Fruit fly (Drosophila melanogaster) whole organism, embryonic: ENCODE results near the gene CG10195.

Experiments
- Bteb2 ChIP-seq: fragments of 200-800 bp; sonication (Bioruptor generic); optimal IDR thresholded peaks from 2 replicates; lab custom pipeline; 2016; ENCODE audit warnings: missing biosample characterization, missing genetic modification characterization
- C15 ChIP-seq: fragments of 200-800 bp; sonication (Bioruptor generic); IDR thresholded peaks from 3 replicates; pipeline ENCODE4 v1.3.6; 2022; ENCODE audit warnings: missing biosample characterization, missing genetic modification characterization
- CG10565 ChIP-seq: fragments of 200-800 bp; sonication (Bioruptor generic); optimal IDR thresholded peaks from 3 replicates; lab custom pipeline; 2016; ENCODE audit warnings: missing biosample characterization, mild to moderate bottlenecking, missing genetic modification characterization
- CG12104 ChIP-seq: fragments of 200-800 bp; sonication (Bioruptor generic); optimal IDR thresholded peaks from 3 replicates; lab custom pipeline; 2016; ENCODE audit warnings: missing biosample characterization, missing genetic modification characterization
- CG12219 ChIP-seq: fragments of 200-800 bp; sonication (Bioruptor generic); optimal IDR thresholded peaks from 3 replicates; lab custom pipeline; 2018; ENCODE audit warnings: missing biosample characterization, mild to moderate bottlenecking, missing genetic modification characterization
- CG12391 ChIP-seq: fragments of 200-800 bp; sonication (Bioruptor generic); optimal IDR thresholded peaks from 3 replicates; lab custom pipeline; 2018; ENCODE audit warnings: missing biosample characterization, mild to moderate bottlenecking, missing genetic modification characterization, moderate library complexity
- CG17328 ChIP-seq: fragments of 200-800 bp; sonication (Bioruptor generic); IDR thresholded peaks from 2 replicates; pipeline ENCODE4 v1.3.6; 2022; ENCODE audit warnings: missing biosample characterization, missing genetic modification characterization
- CG2129 ChIP-seq: fragments of 200-800 bp; sonication (Bioruptor generic); IDR thresholded peaks from 2 replicates; pipeline ENCODE4 v1.3.6; 2022; ENCODE audit warnings: missing biosample characterization, missing genetic modification characterization; ENCODE audit not compliant: partially characterized antibody
- CG2678 ChIP-seq: fragments of 200-800 bp; sonication (Bioruptor generic); optimal IDR thresholded peaks from 3 replicates; lab custom pipeline; 2019; ENCODE audit warnings: missing biosample characterization, mild to moderate bottlenecking, missing genetic modification characterization, moderate library complexity
- CG4360 ChIP-seq: fragments of 200-800 bp; sonication (Bioruptor generic); IDR thresholded peaks from 2 replicates; pipeline ENCODE4 v1.3.6; 2022; ENCODE audit warnings: missing biosample characterization, missing genetic modification characterization
- CG6683 ChIP-seq: fragments of 200-800 bp; sonication (Bioruptor generic); optimal IDR thresholded peaks from 2 replicates; lab custom pipeline; 2017; ENCODE audit warnings: missing biosample characterization, mild to moderate bottlenecking, missing genetic modification characterization, missing genetic modification reagents
- CG6813 ChIP-seq: fragments of 200-800 bp; sonication (Bioruptor generic); optimal IDR thresholded peaks from 2 replicates; lab custom pipeline; 2017; ENCODE audit warnings: missing biosample characterization, missing genetic modification characterization, mild to moderate bottlenecking, moderate library complexity, missing genetic modification reagents
- CG8281 ChIP-seq: fragments of 200-800 bp; sonication (Bioruptor generic); optimal IDR thresholded peaks from 2 replicates; lab custom pipeline; 2018; ENCODE audit warnings: missing biosample characterization, mild to moderate bottlenecking, missing genetic modification characterization, moderate library complexity
- CG8388 ChIP-seq: fragments of 200-800 bp; sonication (Bioruptor generic); optimal IDR thresholded peaks from 2 replicates; lab custom pipeline; 2019; ENCODE audit warnings: missing biosample characterization, mild to moderate bottlenecking, missing genetic modification characterization, moderate library complexity
- CG8924 ChIP-seq: fragments of 200-800 bp; optimal IDR thresholded peaks from 3 replicates; lab custom pipeline; 2019; ENCODE audit warnings: missing biosample characterization, mild to moderate bottlenecking, missing genetic modification characterization, moderate library complexity
- CG9727 ChIP-seq: fragments of 200-800 bp; sonication (Bioruptor generic); optimal IDR thresholded peaks from 3 replicates; lab custom pipeline; 2017; ENCODE audit warnings: missing biosample characterization, mild to moderate bottlenecking, missing genetic modification characterization
- Deaf1 ChIP-seq: fragments of 200-800 bp; optimal IDR thresholded peaks from 3 replicates; lab custom pipeline; 2019; ENCODE audit warnings: missing biosample characterization, mild to moderate bottlenecking, missing genetic modification characterization, moderate library complexity
- Dip2 ChIP-seq: fragments of 200-800 bp; sonication (Bioruptor generic); IDR thresholded peaks from 2 replicates; pipeline ENCODE4 v1.3.6; 2022; ENCODE audit warnings: missing biosample characterization, missing genetic modification characterization
- Dll ChIP-seq: fragments of 200-800 bp; sonication (Bioruptor generic); IDR thresholded peaks from 4 replicates; pipeline ENCODE4 v1.3.6; 2022; ENCODE audit warnings: missing biosample characterization, missing genetic modification characterization; ENCODE audit not compliant: partially characterized antibody
- Dp ChIP-seq: fragments of 200-800 bp; sonication (Bioruptor generic); optimal IDR thresholded peaks from 2 replicates; lab custom pipeline; 2018; ENCODE audit warnings: missing biosample characterization, mild to moderate bottlenecking, missing genetic modification characterization, moderate library complexity
- Fer3 ChIP-seq: fragments of 200-800 bp; sonication (Bioruptor generic); optimal IDR thresholded peaks from 2 replicates; lab custom pipeline; 2018; ENCODE audit warnings: missing biosample characterization, mild to moderate bottlenecking, missing genetic modification characterization, moderate library complexity
- H15 ChIP-seq: fragments of 200-800 bp; sonication (Bioruptor generic); IDR thresholded peaks from 3 replicates; pipeline ENCODE4 v1.3.6; 2022; ENCODE audit warnings: missing biosample characterization, missing genetic modification characterization
- HHEX ChIP-seq: fragments of 200-800 bp; sonication (Bioruptor generic); optimal IDR thresholded peaks from 3 replicates; lab custom pipeline; 2017; ENCODE audit warnings: missing biosample characterization, mild to moderate bottlenecking, missing genetic modification characterization, missing genetic modification reagents
- Hr39 ChIP-seq: fragments of >200 bp; optimal IDR thresholded peaks from 2 replicates; lab custom pipeline; 2017
- Jarid2 ChIP-seq: fragments of 200-800 bp; sonication (Bioruptor generic); optimal IDR thresholded peaks from 3 replicates; lab custom pipeline; 2017; ENCODE audit warnings: mild to moderate bottlenecking, missing biosample characterization, missing genetic modification reagents, missing genetic modification characterization
- Max ChIP-seq: fragments of 200-800 bp; sonication (Bioruptor generic); optimal IDR thresholded peaks from 2 replicates; lab custom pipeline; 2016; ENCODE audit warnings: missing biosample characterization, mild to moderate bottlenecking, missing genetic modification characterization
- Side ChIP-seq: fragments of 200-800 bp; sonication (Bioruptor generic); optimal IDR thresholded peaks from 2 replicates; lab custom pipeline; 2016; ENCODE audit warnings: missing biosample characterization, missing genetic modification characterization
- Sry-δ ChIP-seq: fragments of 200-800 bp; sonication (Bioruptor generic); optimal IDR thresholded peaks from 2 replicates; lab custom pipeline; 2016; ENCODE audit warnings: missing biosample characterization, missing genetic modification characterization
- Stat92E ChIP-seq, 3 experiments: fragments of >200 bp in 2 of 3; fragments of 200-800 bp in 1 of 3; sonication (Bioruptor generic) in 1 of 3; optimal IDR thresholded peaks; 2 replicates each; lab custom pipeline; 2017 to 2019; ENCODE audit warnings: missing biosample characterization in 3 of 3, missing genetic modification characterization in 3 of 3, mild to moderate bottlenecking in 1 of 3, moderate library complexity in 1 of 3
- aop ChIP-seq: fragments of 200-800 bp; sonication (Bioruptor generic); IDR thresholded peaks from 2 replicates; pipeline ENCODE4 v1.3.6; 2022; ENCODE audit warnings: missing biosample characterization, missing genetic modification characterization
- bigmax ChIP-seq: fragments of 200-800 bp; sonication (Bioruptor generic); optimal IDR thresholded peaks from 2 replicates; lab custom pipeline; 2018; ENCODE audit warnings: missing biosample characterization, mild to moderate bottlenecking, missing genetic modification characterization
- caup ChIP-seq: fragments of 200-800 bp; sonication (Bioruptor generic); optimal IDR thresholded peaks from 3 replicates; lab custom pipeline; 2017; ENCODE audit warnings: missing biosample characterization, mild to moderate bottlenecking, missing genetic modification characterization, moderate library complexity; ENCODE audit not compliant: severe bottlenecking
- ci ChIP-seq: fragments of 200-800 bp; sonication (Bioruptor generic); IDR thresholded peaks from 3 replicates; pipeline ENCODE4 v1.3.6; 2022; ENCODE audit warnings: missing biosample characterization, missing genetic modification characterization
- crol ChIP-seq: fragments of 200-800 bp; sonication (Bioruptor generic); IDR thresholded peaks from 2 replicates; pipeline ENCODE4 v1.3.6; 2022; ENCODE audit warnings: missing biosample characterization, missing genetic modification characterization
- danr ChIP-seq: fragments of 200-800 bp; sonication (Bioruptor generic); IDR thresholded peaks from 2 replicates; pipeline ENCODE4 v1.3.6; 2022; ENCODE audit warnings: missing biosample characterization, missing genetic modification characterization
- gcm ChIP-seq: fragments of 200-800 bp; sonication (Bioruptor generic); optimal IDR thresholded peaks from 2 replicates; lab custom pipeline; 2019; ENCODE audit warnings: missing biosample characterization, mild to moderate bottlenecking, missing genetic modification characterization, moderate library complexity
- jing ChIP-seq: fragments of 200-800 bp; sonication (Bioruptor generic); optimal IDR thresholded peaks from 2 replicates; lab custom pipeline; 2018; ENCODE audit warnings: missing biosample characterization, mild to moderate bottlenecking, missing genetic modification characterization
- kay ChIP-seq: fragments of 200-800 bp; sonication (Bioruptor generic); optimal IDR thresholded peaks from 2 replicates; lab custom pipeline; 2016; ENCODE audit warnings: missing biosample characterization, missing genetic modification characterization
- kni ChIP-seq: fragments of 200-800 bp; sonication (Bioruptor generic); optimal IDR thresholded peaks from 3 replicates; lab custom pipeline; 2017; ENCODE audit warnings: mild to moderate bottlenecking, missing biosample characterization, missing genetic modification reagents, missing genetic modification characterization
- nerfin-2 ChIP-seq: fragments of 200-800 bp; sonication (Bioruptor generic); IDR thresholded peaks from 2 replicates; pipeline ENCODE4 v1.3.6; 2022; ENCODE audit warnings: missing biosample characterization, missing genetic modification characterization; ENCODE audit not compliant: partially characterized antibody
- pfk ChIP-seq: fragments of 200-800 bp; sonication (Bioruptor generic); optimal IDR thresholded peaks from 2 replicates; lab custom pipeline; 2018; ENCODE audit warnings: missing biosample characterization, mild to moderate bottlenecking, missing genetic modification characterization, moderate library complexity
- pnt ChIP-seq: fragments of 200-800 bp; sonication (Bioruptor generic); optimal IDR thresholded peaks from 3 replicates; lab custom pipeline; 2016; ENCODE audit warnings: missing biosample characterization, missing genetic modification characterization
- ranshi ChIP-seq: fragments of 200-800 bp; sonication (Bioruptor generic); IDR thresholded peaks from 2 replicates; pipeline ENCODE4 v1.3.6; 2022; ENCODE audit warnings: missing biosample characterization, missing genetic modification characterization
- trem ChIP-seq: fragments of 200-800 bp; optimal IDR thresholded peaks from 3 replicates; lab custom pipeline; 2019; ENCODE audit warnings: missing biosample characterization, mild to moderate bottlenecking, missing genetic modification characterization, moderate library complexity
- z ChIP-seq: fragments of 200-800 bp; sonication (Bioruptor generic); IDR thresholded peaks from 3 replicates; pipeline ENCODE4 v1.3.6; 2022; ENCODE audit warnings: missing biosample characterization, missing genetic modification characterization

CG10195 gene

dm6 chr2L:19440732-19441131 is 43.8 kb downstream of the CG10195 start (continued):
- TF ChIP-seq HHEX (GFP tag; lab: Kevin White, UChicago), result no peak

dm6 chr2L:19440285-19440684 is 44.2 kb downstream of the CG10195 start:
- TF ChIP-seq CG8388 (GFP tag; lab: Kevin White, UChicago) (peak; percentile 93), pnt (no peak)

- TF ChIP-seq kni, result peak; percentile 87
- peak; percentile 67 for TF ChIP-seq Fer3 (tag; lab: Kevin White, UChicago)
- TF ChIP-seq Max (GFP tag; lab: Kevin White, UChicago), result peak; percentile 20
- TF ChIP-seq CG4360, result no peak
- no peak for TF ChIP-seq bigmax (GFP tag; lab: Kevin White, UChicago)
- no peak for TF ChIP-seq pfk (GFP tag; lab: Kevin White, UChicago)
- TF ChIP-seq Stat92E (GFP tag; optimal IDR thresholded peaks at IDR 0.05; lab: Kevin White, UChicago), result peak in 1 of 3 experiments; percentile 8
- peak; percentile 64 for TF ChIP-seq Side
- no peak for TF ChIP-seq Dip2 (GFP tag; lab: Robert Waterston, UW)
- TF ChIP-seq CG8924 (tag; lab: Kevin White, UChicago), result peak; percentile 89
- TF ChIP-seq Bteb2 (GFP tag; lab: Kevin White, UChicago), result peak; percentile 50
- no peak for TF ChIP-seq CG2129 (GFP tag; lab: Robert Waterston, UW)
- peak; percentile 57 for TF ChIP-seq kay (GFP tag; lab: Kevin White, UChicago)
- TF ChIP-seq CG10565 (GFP tag; lab: Kevin White, UChicago), result no peak
- TF ChIP-seq C15 (GFP tag; lab: Robert Waterston, UW), result no peak
- TF ChIP-seq CG12391 (tag; lab: Kevin White, UChicago), result peak; percentile 78
- no peak for TF ChIP-seq CG12104 (GFP tag; lab: Kevin White, UChicago)
- peak; percentile 33 for TF ChIP-seq CG6813 (GFP tag; lab: Kevin White, UChicago)
- no peak for TF ChIP-seq H15 (GFP tag; lab: Robert Waterston, UW)
- TF ChIP-seq Jarid2 (GFP tag; lab: Kevin White, UChicago), result peak; percentile 26
- peak; percentile 65 for TF ChIP-seq trem (tag; lab: Kevin White, UChicago)
- TF ChIP-seq ci, result peak; percentile 97
- peak; percentile 29 for TF ChIP-seq CG6683
- peak; percentile 70 for TF ChIP-seq CG9727 (GFP tag; lab: Kevin White, UChicago)
- TF ChIP-seq CG8281 (tag; lab: Kevin White, UChicago), result peak; percentile 81
- TF ChIP-seq aop, result no peak
- peak; percentile 70 for TF ChIP-seq gcm (GFP tag; lab: Kevin White, UChicago)
- TF ChIP-seq CG17328 (GFP tag; lab: Robert Waterston, UW), result peak; percentile 94
- no peak for TF ChIP-seq Hr39 (lab: Kevin White, UChicago)
- TF ChIP-seq ranshi (GFP tag; lab: Robert Waterston, UW), result peak; percentile 93
- peak; percentile 85 for TF ChIP-seq CG2678 (tag; lab: Kevin White, UChicago)
- peak; percentile 86 for TF ChIP-seq CG12219 (GFP tag; lab: Kevin White, UChicago)
- TF ChIP-seq jing (GFP tag; lab: Kevin White, UChicago), result peak; percentile 88
- no peak for TF ChIP-seq Dp (GFP tag; lab: Kevin White, UChicago)
- TF ChIP-seq Sry-δ (GFP tag; lab: Kevin White, UChicago), result peak; percentile 9
- 0 out of 2 replicates have a peak, but pooled peaks have one; percentile 36 for TF ChIP-seq danr (GFP tag; lab: Robert Waterston, UW)
- TF ChIP-seq Deaf1 (tag; lab: Kevin White, UChicago), result peak; percentile 75
- TF ChIP-seq z (GFP tag; lab: Robert Waterston, UW), result no peak
- peak; percentile 10; the same call in 1 of the 2 replicates for TF ChIP-seq crol (GFP tag; lab: Robert Waterston, UW)
- TF ChIP-seq Dll, result 0 out of 4 replicates have a peak, but pooled peaks have one; percentile 12
- no peak for TF ChIP-seq nerfin-2 (GFP tag; lab: Robert Waterston, UW)
- peak; percentile 69 for TF ChIP-seq caup (GFP tag; lab: Kevin White, UChicago)
These were observed 44.8 kb downstream of the CG10195 start for dm6 chr2L:19439598-19440230.
